Worm (Caenorhabditis elegans): ENCODE measurements around the gene lgc-43.

Gene lgc-43

DNA sequence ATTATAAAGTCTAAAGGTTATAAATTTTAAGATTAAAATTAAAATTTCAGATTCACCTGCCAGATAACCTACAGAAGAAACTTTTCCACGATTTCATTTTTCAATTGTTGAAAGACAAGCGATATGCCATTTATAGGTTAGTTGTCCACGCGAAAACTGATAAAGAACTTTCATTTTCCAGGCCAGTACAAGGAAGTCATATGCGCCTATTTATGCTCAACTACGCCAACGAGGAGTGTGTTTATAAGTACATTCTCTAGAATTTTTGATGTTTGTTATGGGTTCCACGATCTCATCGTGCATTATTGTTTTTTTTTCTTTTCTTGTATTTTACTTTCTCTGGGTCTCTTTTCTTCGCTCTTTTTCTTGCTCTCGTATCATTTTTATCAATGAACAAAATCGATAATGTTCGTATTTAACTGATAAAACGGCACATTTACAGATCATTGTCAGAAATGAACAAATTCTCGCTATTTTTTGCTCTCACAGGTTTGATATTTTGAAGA is 28.2 kb downstream of the lgc-43 start, which contains the start of gene R09H10.3:
Gene R09H10.3 (plus strand): TSS at position 456 of the 506 bp plus-strand sequence.
- TF ChIP-seq nhr-77 (tag; optimal IDR thresholded peaks at IDR 0.05) (no peak), Y105C5A.15 (GFP tag; IDR thresholded peaks at IDR 0.05) (no peak), php-3 (GFP tag; IDR thresholded peaks at IDR 0.05) (no peak), tag-97 (GFP tag; IDR thresholded peaks at IDR 0.05) (no peak), egl-27 (tag; optimal IDR thresholded peaks at IDR 0.05) (no peak), vab-7 (GFP tag; IDR thresholded peaks at IDR 0.05) (no peak), daf-16 (GFP tag; optimal IDR thresholded peaks at IDR 0.05) (no peak), daf-16 (tag; optimal IDR thresholded peaks at IDR 0.05) (peak; percentile 86), attf-4 (tag; optimal IDR thresholded peaks at IDR 0.05) (no peak), F49E8.2 (tag; optimal IDR thresholded peaks at IDR 0.05; ENCODE audit: borderline replicate concordance) (no peak), mdl-1 (tag; optimal IDR thresholded peaks at IDR 0.05) (peak in 1 of 2 experiments; percentile 21), sdz-12 (GFP tag; optimal IDR thresholded peaks at IDR 0.05) (no peak), T20F7.1 (GFP tag; optimal IDR thresholded peaks at IDR 0.05) (no peak), ZK546.5 (tag; optimal IDR thresholded peaks at IDR 0.05) (no peak), madf-9 (GFP tag; conservative IDR thresholded peaks at IDR 0.05) (no peak), daf-19 (GFP tag; conservative IDR thresholded peaks at IDR 0.05) (no peak), daf-8 (GFP tag; IDR thresholded peaks at IDR 0.05) (no peak), aly-2 (tag; optimal IDR thresholded peaks at IDR 0.05) (no peak), nhr-76 (tag; optimal IDR thresholded peaks at IDR 0.05) (no peak), nhr-25 (tag; optimal IDR thresholded peaks at IDR 0.05; ENCODE audit: borderline replicate concordance, insufficient read depth) (no peak), unc-39 (tag; optimal IDR thresholded peaks at IDR 0.05) (no peak), aha-1 (tag) (peak; percentile 45), nhr-237 (tag; optimal IDR thresholded peaks at IDR 0.05) (no peak), nhr-28 (tag; optimal IDR thresholded peaks at IDR 0.05) (peak; percentile 14)

- TF ChIP-seq zfp-3 (GFP tag; conservative IDR thresholded peaks at IDR 0.05) (no peak), spr-1 (tag; optimal IDR thresholded peaks at IDR 0.05) (no peak), tag-97 (GFP tag; IDR thresholded peaks at IDR 0.05) (no peak), unc-62 (GFP tag; optimal IDR thresholded peaks at IDR 0.05 in 1 of 2) (peak in 1 of 2 experiments; percentile 63), unc-62 (tag; optimal IDR thresholded peaks at IDR 0.05) (no peak)
Measured at ce11 chrIV:10608275-10608674, 29.8 kb downstream of the lgc-43 start, which contains the start of gene R09H10.6. Gene R09H10.6, plus strand, starts transcription at chrIV:10608575.

ce11 chrIV:10609920-10610319 is 31.5 kb downstream of the lgc-43 start:
- TF ChIP-seq madf-5 (GFP tag; IDR thresholded peaks at IDR 0.05): no peak
- no peak for TF ChIP-seq ztf-11 (tag; optimal IDR thresholded peaks at IDR 0.05)
- TF ChIP-seq hif-1 (tag; optimal IDR thresholded peaks at IDR 0.05): no peak
- TF ChIP-seq dmd-6 (GFP tag; IDR thresholded peaks at IDR 0.05): peak; percentile 11; the same call in 1 of the 2 replicates
- TF ChIP-seq hmg-1.1 (GFP tag; IDR thresholded peaks at IDR 0.05): no peak
- peak; percentile 39 for TF ChIP-seq nhr-76 (tag; optimal IDR thresholded peaks at IDR 0.05)
- TF ChIP-seq nhr-28 (tag; optimal IDR thresholded peaks at IDR 0.05): peak; percentile 48

DNA sequence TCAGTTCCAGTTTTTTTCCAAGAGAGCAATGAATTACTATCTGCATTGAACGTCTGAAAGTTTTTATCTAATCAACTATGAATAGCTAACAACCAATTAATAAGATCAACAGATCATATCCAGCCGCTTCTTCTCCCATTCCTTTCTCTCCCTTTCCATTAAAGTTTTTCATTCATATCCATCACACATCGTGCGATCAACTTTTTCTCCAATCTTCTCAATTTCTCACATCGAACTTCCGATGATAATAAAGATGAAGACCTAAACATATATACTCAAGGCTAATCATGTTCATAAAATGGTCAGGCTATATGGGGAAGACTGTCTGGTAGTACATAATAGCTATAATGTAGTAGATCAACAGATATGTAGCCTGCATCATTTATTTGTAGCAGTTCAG is 33.8 kb downstream of the lgc-43 start:
- TF ChIP-seq zfp-3 (GFP tag; conservative IDR thresholded peaks at IDR 0.05): no peak
- no peak for TF ChIP-seq lin-29 (GFP tag; IDR thresholded peaks at IDR 0.05)
- TF ChIP-seq daf-19 (GFP tag; conservative IDR thresholded peaks at IDR 0.05): no peak
- TF ChIP-seq nhr-28 (tag; optimal IDR thresholded peaks at IDR 0.05): no peak
- TF ChIP-seq nhr-42 (GFP tag; IDR thresholded peaks at IDR 0.05): no peak
- TF ChIP-seq daf-12 (tag; optimal IDR thresholded peaks at IDR 0.05): no peak
- TF ChIP-seq mxl-2 (GFP tag; conservative IDR thresholded peaks at IDR 0.05): no peak
- TF ChIP-seq snpc-4 (tag; optimal IDR thresholded peaks at IDR 0.05): no peak
- TF ChIP-seq unc-62 (GFP tag; optimal IDR thresholded peaks at IDR 0.05 in 1 of 2): no peak
- TF ChIP-seq unc-62 (tag; optimal IDR thresholded peaks at IDR 0.05): no peak
- TF ChIP-seq ceh-32 (tag; optimal IDR thresholded peaks at IDR 0.05; ENCODE audit: poor library complexity): no peak
- no peak for TF ChIP-seq daf-16 (GFP tag; optimal IDR thresholded peaks at IDR 0.05)
- TF ChIP-seq daf-16 (tag; optimal IDR thresholded peaks at IDR 0.05): no peak
- TF ChIP-seq dmd-6 (GFP tag; IDR thresholded peaks at IDR 0.05): no peak
- TF ChIP-seq hif-1 (tag; optimal IDR thresholded peaks at IDR 0.05): no peak
- TF ChIP-seq gei-8 (GFP tag; optimal IDR thresholded peaks at IDR 0.05): no peak
- TF ChIP-seq zfp-2 (tag; optimal IDR thresholded peaks at IDR 0.05): no peak
- TF ChIP-seq mes-2 (tag; optimal IDR thresholded peaks at IDR 0.05; ENCODE audit: poor library complexity, severe bottlenecking): no peak

Data from whole organism, L4 larva.